Fruit fly (Drosophila melanogaster): ENCODE data around the gene CG12123.

CG12123 gene

DNA sequence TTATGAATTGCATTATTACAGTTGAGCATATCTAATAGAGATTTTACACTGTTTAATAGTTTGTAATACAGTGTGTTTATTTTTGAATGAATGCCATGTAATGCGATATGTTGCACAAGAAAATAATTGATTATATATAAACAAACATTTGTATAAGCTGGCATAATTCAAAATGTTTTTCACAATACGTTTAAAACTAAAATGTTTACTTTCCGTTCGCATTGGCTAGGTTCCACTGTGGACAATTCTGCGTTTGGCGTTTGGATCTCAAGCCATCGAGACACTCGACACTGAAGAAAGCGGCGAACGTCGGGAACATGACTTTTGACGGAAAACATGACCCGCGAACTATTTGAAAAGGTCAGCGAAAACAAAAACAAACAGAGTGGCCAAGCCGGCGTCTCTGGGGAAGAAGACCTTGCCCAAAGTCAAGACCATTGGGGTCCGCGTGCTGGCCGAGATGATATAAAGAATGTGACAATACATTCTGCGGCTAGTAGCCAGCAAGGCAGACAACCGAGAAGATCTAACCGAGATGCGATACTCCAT, 31.3 kb upstream of the CG12123 start, which contains the start of gene Cp7Fb:
Gene Cp7Fb, plus strand, starts transcription at position 499 of the 549 bp plus-strand sequence.
- TF ChIP-seq Sin3A (optimal IDR thresholded peaks at IDR 0.05) = no peak
- TF ChIP-seq ttk (optimal IDR thresholded peaks at IDR 0.05) = no peak
- no peak for TF ChIP-seq h (optimal IDR thresholded peaks at IDR 0.05)
- no peak for TF ChIP-seq Myc (optimal IDR thresholded peaks at IDR 0.05)
- no peak for TF ChIP-seq insv (optimal IDR thresholded peaks at IDR 0.05)
- TF ChIP-seq psq (optimal IDR thresholded peaks at IDR 0.05) = no peak

dm6 chrX:8470588-8470987, 28.4 kb upstream of the CG12123 start, which contains the start of gene Cp7Fa:
Gene Cp7Fa, plus strand, starts transcription at chrX:8470888.
- TF ChIP-seq insv (optimal IDR thresholded peaks at IDR 0.05) (no peak), ttk (optimal IDR thresholded peaks at IDR 0.05) (no peak), Sin3A (optimal IDR thresholded peaks at IDR 0.05) (no peak), psq (optimal IDR thresholded peaks at IDR 0.05) (no peak), Myc (optimal IDR thresholded peaks at IDR 0.05) (no peak), h (optimal IDR thresholded peaks at IDR 0.05) (no peak)

dm6 chrX:8469606-8470005, 27.5 kb upstream of the CG12123 start:
- TF ChIP-seq psq (optimal IDR thresholded peaks at IDR 0.05) (no peak), Myc (optimal IDR thresholded peaks at IDR 0.05) (no peak), ttk (optimal IDR thresholded peaks at IDR 0.05) (no peak), h (optimal IDR thresholded peaks at IDR 0.05) (no peak), Sin3A (optimal IDR thresholded peaks at IDR 0.05) (no peak), insv (optimal IDR thresholded peaks at IDR 0.05) (no peak)

DNA sequence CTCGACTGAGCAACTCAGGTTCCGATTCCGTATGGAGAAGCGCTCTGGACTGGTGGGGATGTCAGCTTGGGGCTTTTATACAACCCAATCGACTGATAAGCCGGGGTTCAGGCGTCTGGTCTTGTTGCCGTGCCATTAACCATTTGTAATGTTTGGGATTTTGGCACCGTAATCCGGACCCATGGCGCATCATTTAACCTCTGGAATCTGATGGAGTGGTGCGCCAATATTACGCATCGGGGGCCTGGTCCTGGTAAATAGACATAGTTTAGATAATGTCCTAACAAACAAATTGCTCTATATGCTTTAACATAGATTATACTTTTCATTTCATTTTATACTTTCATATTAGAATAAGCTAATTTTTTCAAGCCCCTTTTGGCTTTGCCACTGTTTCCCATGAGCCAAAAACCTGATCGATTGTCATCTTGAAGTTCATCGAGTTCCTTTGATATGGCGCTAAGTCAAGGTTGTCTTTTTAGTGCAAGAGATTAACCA, 26.9 kb upstream of the CG12123 start, which contains the start of gene CG12116:
Gene CG12116, minus strand, starts transcription at position 51 of the 498 bp plus-strand sequence.
- TF ChIP-seq ttk (optimal IDR thresholded peaks at IDR 0.05) = no peak
- no peak for TF ChIP-seq psq (optimal IDR thresholded peaks at IDR 0.05)
- TF ChIP-seq Myc (optimal IDR thresholded peaks at IDR 0.05) = no peak
- TF ChIP-seq insv (optimal IDR thresholded peaks at IDR 0.05) = no peak
- TF ChIP-seq Sin3A (optimal IDR thresholded peaks at IDR 0.05) = no peak
- TF ChIP-seq h (optimal IDR thresholded peaks at IDR 0.05) = no peak

DNA sequence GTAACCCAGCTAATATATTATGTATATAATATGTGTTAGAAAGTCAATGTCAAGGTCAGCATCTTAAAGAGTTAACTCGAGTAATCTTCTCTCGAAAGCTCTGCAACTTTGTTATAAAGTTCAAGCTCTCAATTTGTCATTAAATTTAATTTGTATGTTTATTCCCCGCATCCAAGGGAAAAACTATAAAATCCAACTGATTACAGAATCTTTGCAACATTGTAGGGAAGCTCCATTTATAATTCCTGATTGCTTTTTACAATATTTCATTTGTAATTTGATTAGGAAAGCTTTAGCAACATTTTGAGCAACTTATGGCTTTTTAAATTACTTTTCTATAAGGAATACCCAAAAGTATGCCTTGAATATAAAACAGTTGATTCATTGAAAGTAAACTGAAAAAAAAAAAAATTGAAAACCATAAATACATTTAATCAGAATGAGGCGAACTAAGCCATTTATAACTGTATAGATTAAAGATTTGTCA, 24.6 kb upstream of the CG12123 start:
- no peak for TF ChIP-seq Sin3A (optimal IDR thresholded peaks at IDR 0.05)

dm6 chrX:8464378-8465036, 22.4 kb upstream of the CG12123 start, which contains the start of gene Sptr:
Gene Sptr, minus strand, starts transcription at chrX:8464438.
- TF ChIP-seq Sin3A (optimal IDR thresholded peaks at IDR 0.05) = no peak
- no peak for TF ChIP-seq Myc (optimal IDR thresholded peaks at IDR 0.05)
- no peak for TF ChIP-seq insv (optimal IDR thresholded peaks at IDR 0.05)
- no peak for TF ChIP-seq h (optimal IDR thresholded peaks at IDR 0.05)
- no peak for TF ChIP-seq ttk (optimal IDR thresholded peaks at IDR 0.05)
- no peak for TF ChIP-seq psq (optimal IDR thresholded peaks at IDR 0.05)

DNA sequence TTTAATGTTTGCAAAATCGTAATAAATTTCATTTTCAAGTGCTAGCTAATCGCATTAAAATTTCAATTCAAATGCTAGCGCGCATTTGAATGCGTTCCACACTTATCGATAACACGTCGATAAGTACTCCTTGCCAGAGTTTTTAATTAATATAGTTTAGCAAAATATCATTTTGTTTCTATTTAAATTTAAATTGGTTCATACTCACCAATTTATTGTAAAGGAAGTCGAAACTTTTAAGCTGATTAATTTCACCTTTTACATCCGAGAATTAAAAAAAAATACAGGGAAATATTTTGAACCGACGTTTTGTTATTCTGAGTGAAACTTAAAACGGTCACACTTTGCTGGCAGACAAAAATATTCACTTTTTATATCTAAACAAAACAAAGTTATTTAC, 19.0 kb upstream of the CG12123 start, which contains the start of gene Es2:
Gene Es2, plus strand, starts transcription at position 333 of the 400 bp plus-strand sequence.
- TF ChIP-seq Sin3A (optimal IDR thresholded peaks at IDR 0.05) = no peak
- TF ChIP-seq insv (optimal IDR thresholded peaks at IDR 0.05) = no peak
- TF ChIP-seq ttk (optimal IDR thresholded peaks at IDR 0.05) = no peak
- TF ChIP-seq h (optimal IDR thresholded peaks at IDR 0.05) = no peak
- TF ChIP-seq psq (optimal IDR thresholded peaks at IDR 0.05) = no peak
- no peak for TF ChIP-seq Myc (optimal IDR thresholded peaks at IDR 0.05)

DNA sequence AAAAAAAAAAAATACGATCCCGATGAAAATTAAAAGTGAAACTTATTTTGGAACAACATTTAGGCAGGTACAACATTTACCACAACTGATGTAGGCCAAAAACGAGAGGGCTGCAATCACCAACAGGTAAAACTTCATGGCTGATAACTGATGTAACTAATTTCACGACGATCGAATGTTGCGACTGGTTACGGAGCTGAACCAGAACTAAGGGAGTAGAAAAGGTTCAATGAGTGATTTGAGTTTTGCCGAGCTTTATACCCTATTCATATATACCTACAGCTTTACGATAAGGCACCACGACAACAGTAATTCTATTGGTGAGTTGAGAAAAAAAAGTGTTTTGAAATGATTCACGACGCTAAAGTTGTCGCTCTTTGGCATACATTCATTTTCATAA, 18.5 kb upstream of the CG12123 start, which contains the start of gene CG15347:
Gene CG15347, minus strand, starts transcription at position 213 of the 400 bp plus-strand sequence.
- TF ChIP-seq insv (optimal IDR thresholded peaks at IDR 0.05) (no peak), ttk (optimal IDR thresholded peaks at IDR 0.05) (no peak), h (optimal IDR thresholded peaks at IDR 0.05) (no peak), Sin3A (optimal IDR thresholded peaks at IDR 0.05) (no peak), Myc (optimal IDR thresholded peaks at IDR 0.05) (no peak), psq (optimal IDR thresholded peaks at IDR 0.05) (no peak)

DNA sequence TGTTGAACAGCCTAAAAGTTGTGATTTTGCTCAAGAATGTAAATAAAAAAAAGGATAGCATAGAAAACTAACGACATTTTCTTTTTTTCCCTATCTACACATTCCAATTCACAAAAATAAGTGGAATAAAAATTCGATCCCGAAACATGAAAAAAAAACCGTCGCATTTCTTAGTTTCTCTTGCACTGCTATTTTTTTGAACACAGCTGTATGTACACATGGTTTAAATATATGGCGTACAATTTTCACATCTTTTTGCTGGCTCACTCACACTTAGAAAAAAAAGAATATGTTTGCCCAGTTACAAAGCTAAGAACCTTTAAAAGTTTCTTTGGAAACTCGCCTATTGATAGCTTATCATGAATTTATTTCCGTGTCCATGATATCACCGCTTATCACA, 18.1 kb upstream of the CG12123 start:
- no peak for TF ChIP-seq psq (optimal IDR thresholded peaks at IDR 0.05)
- TF ChIP-seq Myc (optimal IDR thresholded peaks at IDR 0.05) = no peak
- no peak for TF ChIP-seq h (optimal IDR thresholded peaks at IDR 0.05)
- no peak for TF ChIP-seq Sin3A (optimal IDR thresholded peaks at IDR 0.05)
- no peak for TF ChIP-seq insv (optimal IDR thresholded peaks at IDR 0.05)
- no peak for TF ChIP-seq ttk (optimal IDR thresholded peaks at IDR 0.05)

DNA sequence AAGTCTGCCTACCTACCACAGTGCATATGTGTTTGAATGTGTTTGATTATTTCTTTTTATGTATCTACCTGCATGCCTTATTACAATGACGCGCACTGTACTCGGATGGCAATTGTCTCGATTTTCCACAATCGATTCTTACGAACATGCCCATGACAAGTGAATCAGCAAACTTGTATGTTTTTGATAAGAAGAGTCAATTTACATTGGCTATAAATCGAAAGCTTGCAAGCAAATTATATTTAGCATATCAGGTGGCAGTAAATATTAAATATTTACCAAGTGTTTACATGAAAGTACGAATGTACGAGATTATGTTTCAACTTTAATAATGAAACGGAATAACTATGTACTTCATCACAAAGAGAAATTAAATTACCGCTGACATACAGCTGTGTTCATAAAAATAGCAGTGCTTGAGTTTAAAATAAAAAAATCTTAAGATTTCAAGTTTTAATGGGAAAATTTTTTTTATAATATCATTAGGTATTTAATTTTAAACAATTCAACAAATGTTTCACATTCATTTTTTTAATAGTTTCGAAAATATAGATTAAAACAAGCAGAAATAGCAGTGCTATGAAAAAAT, 17.4 kb upstream of the CG12123 start:
- TF ChIP-seq Myc (optimal IDR thresholded peaks at IDR 0.05) = no peak
- no peak for TF ChIP-seq h (optimal IDR thresholded peaks at IDR 0.05)
- TF ChIP-seq psq (optimal IDR thresholded peaks at IDR 0.05) = no peak
- no peak for TF ChIP-seq ttk (optimal IDR thresholded peaks at IDR 0.05)
- no peak for TF ChIP-seq insv (optimal IDR thresholded peaks at IDR 0.05)
- no peak for TF ChIP-seq Sin3A (optimal IDR thresholded peaks at IDR 0.05)

- TF ChIP-seq ttk (optimal IDR thresholded peaks at IDR 0.05) (no peak), h (optimal IDR thresholded peaks at IDR 0.05) (no peak), Myc (optimal IDR thresholded peaks at IDR 0.05) (no peak), Sin3A (optimal IDR thresholded peaks at IDR 0.05) (no peak), insv (optimal IDR thresholded peaks at IDR 0.05) (no peak), psq (optimal IDR thresholded peaks at IDR 0.05) (no peak)
These were observed 15.4 kb upstream of the CG12123 start, which contains the start of gene CG32713 for dm6 chrX:8457532-8457931. Gene CG32713, minus strand, starts transcription at chrX:8457632.

DNA sequence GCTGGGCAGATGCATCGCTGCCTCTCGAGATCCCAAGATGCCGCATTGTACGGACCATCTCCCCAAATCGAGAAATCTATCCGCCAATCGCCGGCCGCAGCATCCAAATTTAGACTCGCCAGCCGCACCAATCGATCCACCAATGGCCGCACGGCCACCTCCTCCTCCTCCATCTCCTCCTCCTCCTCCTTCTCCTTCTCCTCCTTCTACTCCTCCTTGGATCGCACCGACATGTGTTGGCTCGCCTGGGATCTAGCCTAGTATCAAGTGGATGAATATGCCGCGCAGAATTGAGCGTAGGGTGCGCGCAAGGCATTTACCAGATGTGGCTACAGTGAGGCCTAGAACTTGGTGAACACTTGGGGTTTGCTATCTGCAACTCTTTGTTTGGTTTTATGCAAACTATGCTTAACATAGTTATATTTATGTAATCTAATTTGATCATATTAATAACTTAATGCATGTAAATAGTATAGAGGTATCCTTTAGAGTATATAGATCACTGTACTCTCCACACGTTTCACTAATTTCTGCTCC, 12.9 kb upstream of the CG12123 start, which contains the start of gene org-1:
Gene org-1, minus strand, starts transcription at position 51 of the 537 bp plus-strand sequence.
- TF ChIP-seq ttk (optimal IDR thresholded peaks at IDR 0.05) (no peak), psq (optimal IDR thresholded peaks at IDR 0.05) (no peak), h (optimal IDR thresholded peaks at IDR 0.05) (no peak), insv (optimal IDR thresholded peaks at IDR 0.05) (no peak), Myc (optimal IDR thresholded peaks at IDR 0.05) (no peak), Sin3A (optimal IDR thresholded peaks at IDR 0.05) (no peak)

All from Kc167 (cell line).